Worm (Caenorhabditis elegans) whole organism, L1 larva: ENCODE results near the gene T06D4.1.

ENCODE experiments used
- alr-1 ChIP-seq: fragments of 200-800 bp; sonication (Bioruptor generic); optimal IDR thresholded peaks from 2 replicates; lab custom pipeline; 2018; ENCODE audit warnings: borderline replicate concordance, mild to moderate bottlenecking, missing genetic modification characterization, missing compliant biosample characterization
- aly-2 ChIP-seq: fragments of 150-350 bp; optimal IDR thresholded peaks from 2 replicates; lab custom pipeline; 2014; ENCODE audit warnings: missing biosample characterization, missing genetic modification characterization
- ceh-82 ChIP-seq, 3 experiments: fragments of 150-350 bp in 1 of 3; sonication (generic microtip) in 2 of 3; optimal IDR thresholded peaks; 2 replicates each; lab custom pipeline; 2014 to 2017; ENCODE audit warnings: missing biosample characterization in 3 of 3, missing genetic modification characterization in 3 of 3
- ceh-90 ChIP-seq: sonication (generic microtip); optimal IDR thresholded peaks from 2 replicates; lab custom pipeline; 2016; ENCODE audit warnings: missing genetic modification characterization, missing compliant biosample characterization
- fkh-4 ChIP-seq: sonication (generic microtip); optimal IDR thresholded peaks from 2 replicates; lab custom pipeline; 2016; ENCODE audit warnings: missing compliant biosample characterization, missing genetic modification characterization, borderline replicate concordance
- mep-1 ChIP-seq: fragments of 150-350 bp; optimal IDR thresholded peaks from 2 replicates; lab custom pipeline; 2014; ENCODE audit warnings: missing biosample characterization, missing genetic modification characterization
- nhr-71 ChIP-seq: sonication (generic microtip); optimal IDR thresholded peaks from 2 replicates; lab custom pipeline; 2016; ENCODE audit warnings: mild to moderate bottlenecking, missing genetic modification characterization, moderate library complexity, missing compliant biosample characterization
- snpc-4 ChIP-seq: fragments of 150-350 bp; optimal IDR thresholded peaks from 2 replicates; lab custom pipeline; 2014; ENCODE audit warnings: missing biosample characterization, missing genetic modification characterization
- sptf-1 ChIP-seq: fragments of 150-350 bp; optimal IDR thresholded peaks from 2 replicates; lab custom pipeline; 2014; ENCODE audit warnings: missing biosample characterization, missing genetic modification characterization
- tbx-2 ChIP-seq: sonication (generic microtip); optimal IDR thresholded peaks from 2 replicates; lab custom pipeline; 2016; ENCODE audit warnings: missing genetic modification characterization, missing compliant biosample characterization
- unc-62 ChIP-seq: fragments of 150-350 bp; optimal IDR thresholded peaks from 2 replicates; lab custom pipeline; 2014; ENCODE audit warnings: missing biosample characterization, missing genetic modification reagents, missing genetic modification characterization
- unc-86 ChIP-seq: sonication (generic microtip); optimal IDR thresholded peaks from 2 replicates; lab custom pipeline; 2016; ENCODE audit warnings: missing genetic modification characterization, missing compliant biosample characterization
- zag-1 ChIP-seq: fragments of 150-350 bp; optimal IDR thresholded peaks from 2 replicates; lab custom pipeline; 2014; ENCODE audit warnings: missing biosample characterization, missing genetic modification characterization
- ztf-4 ChIP-seq: fragments of 150-350 bp; optimal IDR thresholded peaks from 2 replicates; lab custom pipeline; 2014; ENCODE audit warnings: missing biosample characterization, missing genetic modification characterization

- TF ChIP-seq ztf-4 (tag; lab: Kevin White, UChicago) (no peak), tbx-2 (tag; lab: Kevin White, UChicago) (no peak), fkh-4 (no peak), nhr-71 (no peak), unc-62 (no peak), alr-1 (no peak), zag-1 (tag; lab: Kevin White, UChicago) (no peak), sptf-1 (tag; lab: Kevin White, UChicago) (no peak), aly-2 (tag; lab: Kevin White, UChicago) (no peak), ceh-90 (tag; lab: Kevin White, UChicago) (no peak), unc-86 (tag; lab: Kevin White, UChicago) (no peak), snpc-4 (tag; lab: Kevin White, UChicago) (no peak), mep-1 (tag; lab: Kevin White, UChicago) (no peak), ceh-82 (tag; optimal IDR thresholded peaks at IDR 0.05; lab: Kevin White, UChicago) (no peak)
Observed at ce11 chrII:3347940-3348610, 33.6 kb upstream of the T06D4.1 start, which contains the start of the genes F14D2.14 and bath-29.
